Fruit fly (Drosophila melanogaster): Measurements from ENCODE around the gene trus.

Gene trus

DNA sequence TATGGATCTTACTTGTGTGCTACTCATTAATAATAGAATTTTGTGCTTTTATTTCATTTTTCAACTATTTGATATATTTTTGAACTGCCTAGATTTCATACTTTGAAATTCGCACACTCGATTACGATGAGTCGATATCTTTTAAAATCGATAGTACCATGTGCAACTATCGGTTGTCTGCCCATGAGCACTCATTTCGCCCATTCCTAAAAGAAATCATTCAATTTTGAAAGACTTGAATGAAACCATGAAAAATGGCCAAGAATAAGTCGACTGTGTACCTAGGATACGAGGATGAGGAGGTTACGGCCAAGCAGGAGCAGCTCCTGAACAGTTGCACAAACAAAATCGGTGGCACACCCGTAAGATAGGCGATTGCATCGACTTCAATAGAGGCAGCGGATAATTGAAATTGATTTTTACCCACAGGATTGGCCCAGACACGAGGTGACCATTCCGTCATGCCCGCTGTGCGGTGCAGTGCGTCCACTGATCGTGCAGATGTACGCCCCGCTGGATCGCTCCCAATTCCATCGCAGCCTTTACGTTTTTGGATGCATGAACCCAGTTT is at the start of gene trus:
TSS of gene trus (plus strand) at position 204 of the 571 bp plus-strand sequence.
- TF ChIP-seq CG34367 (tag; optimal IDR thresholded peaks at IDR 0.05) = no peak
- no peak for TF ChIP-seq CG10348 (GFP tag; IDR thresholded peaks at IDR 0.05)
- TF ChIP-seq CG32121 (GFP tag; IDR thresholded peaks at IDR 0.05) = no peak
- no peak for TF ChIP-seq CG9948 (tag; optimal IDR thresholded peaks at IDR 0.05)
- no peak for TF ChIP-seq CG4496 (GFP tag; IDR thresholded peaks at IDR 0.05)
- no peak for TF ChIP-seq CG13204 (GFP tag; optimal IDR thresholded peaks at IDR 0.05)
- no peak for TF ChIP-seq Snoo (tag; optimal IDR thresholded peaks at IDR 0.05)
- no peak for TF ChIP-seq Pif1A (GFP tag; optimal IDR thresholded peaks at IDR 0.05)
- no peak for TF ChIP-seq rn (GFP tag; IDR thresholded peaks at IDR 0.05)
- no peak for TF ChIP-seq fd96Ca (GFP tag; IDR thresholded peaks at IDR 0.05)
- no peak for TF ChIP-seq Pif1B (GFP tag; optimal IDR thresholded peaks at IDR 0.05)
- TF ChIP-seq CG8301 (tag; optimal IDR thresholded peaks at IDR 0.05) = no peak
- no peak for TF ChIP-seq gl (tag; optimal IDR thresholded peaks at IDR 0.05)
- TF ChIP-seq CG14655 (GFP tag; optimal IDR thresholded peaks at IDR 0.05) = no peak
- no peak for TF ChIP-seq D1 (tag; optimal IDR thresholded peaks at IDR 0.05)
- TF ChIP-seq CG17806 (tag; optimal IDR thresholded peaks at IDR 0.05) = no peak

DNA sequence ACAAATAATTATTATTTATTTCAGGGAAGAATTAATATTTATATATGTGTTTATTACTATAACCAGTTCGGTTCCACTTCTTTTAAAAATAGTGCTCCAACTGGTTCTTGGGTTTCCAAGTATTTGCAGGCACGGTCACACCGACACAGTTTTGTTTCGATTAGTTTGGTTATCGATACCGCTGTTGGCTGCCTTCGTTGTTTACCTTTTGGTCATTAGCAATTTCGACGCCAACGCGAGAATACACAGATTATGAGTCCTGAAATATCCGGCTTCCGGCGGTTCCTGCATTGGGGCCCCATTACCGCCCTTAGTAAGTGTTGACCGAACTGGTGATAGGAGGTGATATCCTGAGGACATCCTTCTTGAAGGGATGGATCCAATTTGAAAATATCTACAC is 48.2 kb upstream of the trus start, which contains the start of gene CG5196:
TSS of gene CG5196 (plus strand) at position 157 of the 400 bp plus-strand sequence.
- TF ChIP-seq Pif1A (GFP tag; optimal IDR thresholded peaks at IDR 0.05) (no peak), EcR (GFP tag; optimal IDR thresholded peaks at IDR 0.05) (peak; percentile 14)

DNA sequence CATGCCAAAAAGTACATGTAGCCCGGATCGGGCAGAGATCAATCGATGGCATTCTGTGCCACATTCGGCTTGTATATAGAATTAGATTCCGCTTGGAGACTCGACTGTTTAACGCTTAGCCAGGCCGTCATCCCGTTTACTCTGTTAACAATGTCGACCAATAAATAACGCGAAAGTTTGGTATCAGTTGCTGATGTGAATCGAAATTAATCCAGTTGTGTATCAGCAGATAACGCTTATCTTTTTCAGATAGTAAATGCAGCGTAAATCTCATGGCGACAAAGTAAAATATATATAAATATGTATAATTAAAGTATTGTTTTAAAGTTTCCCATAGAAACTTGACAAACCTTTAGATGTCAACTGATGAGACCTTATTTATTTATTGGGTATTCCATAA is 44.9 kb upstream of the trus start:
- no peak for TF ChIP-seq D1 (tag; optimal IDR thresholded peaks at IDR 0.05)
- no peak for TF ChIP-seq CG4496 (GFP tag; IDR thresholded peaks at IDR 0.05)
- TF ChIP-seq Pif1A (GFP tag; optimal IDR thresholded peaks at IDR 0.05) = no peak
- TF ChIP-seq CG13204 (GFP tag; optimal IDR thresholded peaks at IDR 0.05) = no peak
- no peak for TF ChIP-seq CG32121 (GFP tag; IDR thresholded peaks at IDR 0.05)
- no peak for TF ChIP-seq CG14655 (GFP tag; optimal IDR thresholded peaks at IDR 0.05)
- no peak for TF ChIP-seq rn (GFP tag; IDR thresholded peaks at IDR 0.05)
- TF ChIP-seq Snoo (tag; optimal IDR thresholded peaks at IDR 0.05) = no peak
- no peak for TF ChIP-seq gl (tag; optimal IDR thresholded peaks at IDR 0.05)
- TF ChIP-seq CG8159 (tag; optimal IDR thresholded peaks at IDR 0.05) = no peak
- no peak for TF ChIP-seq CG15710 (tag; optimal IDR thresholded peaks at IDR 0.05)
- no peak for TF ChIP-seq CG10348 (GFP tag; IDR thresholded peaks at IDR 0.05)
- no peak for TF ChIP-seq EcR (GFP tag; optimal IDR thresholded peaks at IDR 0.05)
- no peak for TF ChIP-seq Ets98B (GFP tag; IDR thresholded peaks at IDR 0.05)

DNA sequence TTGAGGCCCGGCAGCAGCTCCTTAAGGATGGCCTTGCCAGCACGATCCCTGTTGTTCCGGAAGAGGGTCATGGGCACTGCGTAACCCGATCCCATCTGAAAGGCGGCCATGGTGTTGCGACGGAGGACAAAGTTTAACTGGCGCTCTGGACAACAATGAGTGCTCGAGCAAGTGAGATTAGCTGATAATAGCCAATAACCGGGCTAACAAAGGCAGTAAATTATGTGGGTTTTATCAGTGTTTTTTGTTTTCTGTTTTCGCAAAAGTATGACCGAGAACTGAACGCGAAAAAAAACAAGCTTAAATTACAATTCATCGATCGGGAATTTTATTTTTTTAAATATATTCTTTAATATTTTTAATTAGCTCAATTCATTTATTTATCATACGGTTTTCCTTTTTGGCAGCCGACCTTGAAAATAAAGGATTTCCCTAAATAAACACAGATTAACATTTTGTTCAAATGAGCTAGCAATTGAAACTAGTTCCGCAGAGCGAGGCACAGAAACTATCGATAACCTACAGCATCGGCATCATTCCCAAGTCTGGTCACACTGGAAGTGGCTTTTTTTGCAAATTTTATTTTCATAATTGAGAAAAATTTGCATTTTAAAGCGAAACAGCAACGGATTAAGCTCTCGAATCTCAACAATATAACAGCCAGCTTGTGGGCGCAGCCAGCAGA is 43.0 kb upstream of the trus start, which contains the start of the genes Dip-C and pps:
TSS of gene Dip-C (minus strand) at position 486 of the 685 bp plus-strand sequence.
TSS of gene pps (plus strand) at position 555 of the 685 bp plus-strand sequence.
- TF ChIP-seq Snoo (tag; optimal IDR thresholded peaks at IDR 0.05) (no peak), gl (tag; optimal IDR thresholded peaks at IDR 0.05) (no peak), EcR (GFP tag; optimal IDR thresholded peaks at IDR 0.05) (peak; percentile 24), CG8301 (tag; optimal IDR thresholded peaks at IDR 0.05) (no peak)

DNA sequence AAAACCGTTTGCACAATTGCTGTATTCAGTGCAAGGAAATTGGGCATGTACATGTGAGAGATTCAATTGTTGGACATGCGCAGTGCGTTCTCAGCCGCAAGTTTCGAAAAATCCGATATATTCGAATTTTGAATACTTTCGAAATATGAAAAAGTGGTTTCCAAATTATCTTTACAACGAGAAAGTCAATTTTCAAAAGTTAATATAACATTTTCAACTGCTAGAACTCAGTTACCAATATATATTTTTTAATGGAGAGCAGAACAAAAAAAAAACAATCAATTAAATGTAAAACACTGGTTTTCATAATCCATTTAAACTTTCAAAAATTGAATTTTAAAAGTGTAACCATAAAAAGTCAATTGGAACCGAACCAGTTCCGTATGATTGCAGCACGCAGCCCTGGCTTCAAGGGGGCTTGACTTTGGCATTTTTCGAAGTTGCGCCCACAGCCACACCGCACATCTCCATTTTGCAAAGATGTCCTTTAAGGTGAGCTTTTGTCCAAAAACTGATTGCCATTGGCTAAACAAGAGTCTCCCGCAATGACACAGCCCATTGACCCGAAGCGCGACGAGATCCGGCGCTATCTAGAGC is 33.9 kb upstream of the trus start, which contains the start of the genes Scgbeta and CG17202:
TSS of gene Scgbeta (minus strand) at position 51 of the 597 bp plus-strand sequence.
TSS of gene CG17202 (plus strand) at position 390 of the 597 bp plus-strand sequence.
- TF ChIP-seq EcR (GFP tag; optimal IDR thresholded peaks at IDR 0.05) = no peak
- no peak for TF ChIP-seq Snoo (tag; optimal IDR thresholded peaks at IDR 0.05)
- peak; percentile 22; the same call in 1 of the 2 replicates for TF ChIP-seq Ets98B (GFP tag; IDR thresholded peaks at IDR 0.05)

DNA sequence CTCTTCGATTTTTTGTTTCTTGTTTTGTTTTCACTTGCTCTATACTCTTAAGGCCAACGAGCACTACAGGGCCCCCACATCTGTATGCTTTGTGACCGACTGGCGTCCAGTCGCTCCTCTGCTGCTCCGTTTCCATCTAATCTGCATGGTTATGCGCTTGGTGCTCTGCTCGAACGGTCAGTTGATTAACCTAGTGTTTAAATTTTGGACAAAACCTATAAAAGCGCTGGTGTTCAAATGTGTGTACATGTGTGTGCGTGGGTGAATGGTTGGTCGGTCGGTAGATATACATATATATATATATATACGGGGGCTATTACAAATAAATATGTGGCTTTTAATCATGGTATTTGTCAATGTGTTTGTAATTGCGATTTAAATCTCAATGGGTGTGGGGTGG is 32.4 kb upstream of the trus start:
- no peak for TF ChIP-seq CG9948 (tag; optimal IDR thresholded peaks at IDR 0.05)
- TF ChIP-seq EcR (GFP tag; optimal IDR thresholded peaks at IDR 0.05) = peak; percentile 2
- no peak for TF ChIP-seq Pif1B (GFP tag; optimal IDR thresholded peaks at IDR 0.05)

DNA sequence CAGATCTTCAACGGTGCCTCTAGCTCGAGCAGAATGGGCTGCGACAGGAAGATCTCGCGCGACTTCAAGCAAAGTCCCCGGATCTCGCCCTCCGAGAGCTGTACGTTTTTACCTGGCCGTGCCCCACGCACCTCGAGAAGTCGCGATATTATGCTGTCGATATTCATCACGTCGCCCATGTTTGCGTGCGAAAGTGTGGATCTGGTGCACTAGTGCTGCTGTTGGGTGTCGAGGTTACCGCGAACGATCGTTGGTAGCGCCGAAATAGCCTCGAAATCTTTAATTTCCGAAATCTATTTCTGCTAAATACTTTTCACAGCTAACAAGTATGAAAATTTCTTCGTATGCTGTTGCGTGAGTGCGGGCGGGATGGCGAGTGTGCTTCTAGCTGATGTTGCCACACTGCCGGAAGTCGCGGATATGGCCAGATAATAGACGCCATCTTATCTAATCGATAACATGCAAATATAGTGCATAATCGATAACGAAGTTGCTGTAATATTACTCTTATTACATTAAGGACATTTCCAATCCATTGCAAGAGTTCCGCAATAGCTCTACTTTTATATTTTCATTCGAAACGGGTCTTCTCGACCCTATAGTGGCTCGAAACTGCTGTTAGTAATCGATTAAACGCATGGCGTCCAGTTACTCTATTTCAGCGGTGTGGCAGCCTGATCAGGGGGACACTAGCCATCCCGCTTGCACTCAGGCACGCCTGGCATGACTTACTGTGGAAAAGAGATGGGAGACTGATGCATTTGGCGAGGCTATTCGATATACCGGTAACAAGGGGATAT is 30.7 kb upstream of the trus start, which contains the start of gene Pp1-87B:
TSS of gene Pp1-87B (minus strand) at position 408 of the 800 bp plus-strand sequence.
- no peak for TF ChIP-seq fd96Ca (GFP tag; IDR thresholded peaks at IDR 0.05)
- TF ChIP-seq Snoo (tag; optimal IDR thresholded peaks at IDR 0.05) = peak; percentile 31
- TF ChIP-seq CG10348 (GFP tag; IDR thresholded peaks at IDR 0.05) = no peak
- TF ChIP-seq CG13204 (GFP tag; optimal IDR thresholded peaks at IDR 0.05) = no peak
- no peak for TF ChIP-seq CG34367 (tag; optimal IDR thresholded peaks at IDR 0.05)
- TF ChIP-seq CG15710 (tag; optimal IDR thresholded peaks at IDR 0.05) = peak; percentile 10
- TF ChIP-seq gl (tag; optimal IDR thresholded peaks at IDR 0.05) = no peak
- TF ChIP-seq CG8301 (tag; optimal IDR thresholded peaks at IDR 0.05) = no peak

Measured in whole organism, pupa.